Worm (Caenorhabditis elegans) whole organism, L1 larva: ENCODE data around the gene C26D10.7.

Experiments used
- F16B12.6 ChIP-seq: fragments of 150-350 bp; optimal IDR thresholded peaks from 2 replicates; lab custom pipeline; 2014; ENCODE audit warnings: missing biosample characterization, missing genetic modification characterization
- ama-1 ChIP-seq: fragments of 150-350 bp; optimal IDR thresholded peaks from 2 replicates; lab custom pipeline; 2014
- blmp-1 ChIP-seq: fragments of 150-350 bp; optimal IDR thresholded peaks from 2 replicates; lab custom pipeline; 2014; ENCODE audit warnings: missing biosample characterization, missing genetic modification characterization
- ceh-90 ChIP-seq: sonication (generic microtip); optimal IDR thresholded peaks from 2 replicates; lab custom pipeline; 2016; ENCODE audit warnings: missing genetic modification characterization, missing compliant biosample characterization
- efl-1 ChIP-seq, 4 experiments: fragments of 150-350 bp; optimal IDR thresholded peaks in 3 of 4; peaks in 1 of 4; 1 replicate in 1 of 4; 2 replicates in 3 of 4; lab custom pipeline; 2014; ENCODE audit warnings: missing biosample characterization in 2 of 4, missing genetic modification characterization in 2 of 4, missing genetic modification reagents in 2 of 4
- efl-3 ChIP-seq: fragments of 200-800 bp; sonication (Bioruptor generic); optimal IDR thresholded peaks from 2 replicates; lab custom pipeline; 2018; ENCODE audit warnings: mild to moderate bottlenecking, missing genetic modification characterization, missing compliant biosample characterization
- egl-13 ChIP-seq: sonication (generic microtip); optimal IDR thresholded peaks from 2 replicates; lab custom pipeline; 2016; ENCODE audit warnings: missing genotype, missing genetic modification reagents, missing genetic modification characterization, missing compliant biosample characterization
- fkh-10 ChIP-seq: sonication (generic microtip); optimal IDR thresholded peaks from 2 replicates; lab custom pipeline; 2017; ENCODE audit warnings: missing biosample characterization, missing genetic modification reagents, missing genetic modification characterization
- fos-1 ChIP-seq: fragments of 150-350 bp; optimal IDR thresholded peaks from 2 replicates; lab custom pipeline; 2014; ENCODE audit warnings: missing biosample characterization, missing genetic modification characterization
- hlh-17 ChIP-seq: fragments of 200-800 bp; sonication (Bioruptor generic); optimal IDR thresholded peaks from 2 replicates; lab custom pipeline; 2018; ENCODE audit warnings: missing genetic modification characterization, mild to moderate bottlenecking, missing compliant biosample characterization, moderate library complexity, borderline replicate concordance
- hlh-4 ChIP-seq: sonication (generic microtip); optimal IDR thresholded peaks from 2 replicates; lab custom pipeline; 2016; ENCODE audit warnings: mild to moderate bottlenecking, missing genetic modification characterization, missing compliant biosample characterization
- irx-1 ChIP-seq: sonication (generic microtip); optimal IDR thresholded peaks from 2 replicates; lab custom pipeline; 2016; ENCODE audit warnings: missing genetic modification characterization, missing compliant biosample characterization
- isw-1 ChIP-seq: fragments of 200-800 bp; sonication (Bioruptor generic); IDR thresholded peaks from 2 replicates; pipeline ENCODE4 v1.3.6; 2022; ENCODE audit warnings: missing genetic modification characterization, missing compliant biosample characterization
- jun-1 ChIP-seq: fragments of 150-350 bp; optimal IDR thresholded peaks from 2 replicates; lab custom pipeline; 2014; ENCODE audit warnings: missing biosample characterization, missing genetic modification reagents, missing genetic modification characterization
- lin-13 ChIP-seq: fragments of 150-350 bp; optimal IDR thresholded peaks from 2 replicates; lab custom pipeline; 2014; ENCODE audit warnings: missing biosample characterization, missing genetic modification reagents, missing genetic modification characterization
- lin-14 ChIP-seq: fragments of 200-800 bp; sonication (Bioruptor generic); optimal IDR thresholded peaks from 2 replicates; lab custom pipeline; 2018; ENCODE audit warnings: mild to moderate bottlenecking, missing genetic modification characterization, moderate library complexity, missing compliant biosample characterization
- lin-15B ChIP-seq: fragments of 150-350 bp; sonication (generic microtip); optimal IDR thresholded peaks from 3 replicates; lab custom pipeline; 2014; ENCODE audit warnings: missing biosample characterization, missing genetic modification characterization
- lin-35 ChIP-seq, 2 experiments: fragments of 150-350 bp; optimal IDR thresholded peaks; 2 replicates each; lab custom pipeline; 2014; ENCODE audit warnings: missing biosample characterization in 2 of 2, missing genetic modification characterization in 2 of 2, missing genetic modification reagents in 2 of 2
- lin-39 ChIP-seq: fragments of 150-350 bp; optimal IDR thresholded peaks from 2 replicates; lab custom pipeline; 2014; ENCODE audit warnings: missing biosample characterization, missing genetic modification reagents, missing genetic modification characterization
- mab-9 ChIP-seq: fragments of 200-800 bp; sonication (Bioruptor generic); IDR thresholded peaks from 2 replicates; pipeline ENCODE4 v1.3.6; 2022; ENCODE audit warnings: missing genetic modification reagents, missing genetic modification characterization, missing compliant biosample characterization
- nhr-12 ChIP-seq: sonication (generic microtip); optimal IDR thresholded peaks from 2 replicates; lab custom pipeline; 2017; ENCODE audit warnings: missing biosample characterization, missing genetic modification characterization
- nhr-19 ChIP-seq: fragments of 200-800 bp; sonication (Bioruptor generic); conservative IDR thresholded peaks from 2 replicates; pipeline ENCODE4 v1.3.6; 2022; ENCODE audit warnings: missing genetic modification characterization, missing compliant biosample characterization
- nhr-20 ChIP-seq: sonication (generic microtip); optimal IDR thresholded peaks from 2 replicates; lab custom pipeline; 2016; ENCODE audit warnings: mild to moderate bottlenecking, missing genetic modification characterization, missing compliant biosample characterization
- nhr-237 ChIP-seq: fragments of 150-350 bp; optimal IDR thresholded peaks from 2 replicates; lab custom pipeline; 2014; ENCODE audit warnings: missing biosample characterization, missing genetic modification characterization
- nhr-71 ChIP-seq: sonication (generic microtip); optimal IDR thresholded peaks from 2 replicates; lab custom pipeline; 2016; ENCODE audit warnings: mild to moderate bottlenecking, missing genetic modification characterization, moderate library complexity, missing compliant biosample characterization
- nhr-90 ChIP-seq: sonication (generic microtip); optimal IDR thresholded peaks from 2 replicates; lab custom pipeline; 2016; ENCODE audit warnings: mild to moderate bottlenecking, missing genetic modification characterization, missing compliant biosample characterization; ENCODE audit not compliant: poor library complexity
- pax-3 ChIP-seq: fragments of 200-800 bp; sonication (Bioruptor generic); optimal IDR thresholded peaks from 2 replicates; lab custom pipeline; 2018; ENCODE audit warnings: mild to moderate bottlenecking, missing genetic modification characterization, moderate library complexity, missing compliant biosample characterization
- pqm-1 ChIP-seq: sonication (generic microtip); optimal IDR thresholded peaks from 3 replicates; lab custom pipeline; 2017; ENCODE audit warnings: missing biosample characterization, missing genetic modification characterization
- tbx-2 ChIP-seq: sonication (generic microtip); optimal IDR thresholded peaks from 2 replicates; lab custom pipeline; 2016; ENCODE audit warnings: missing genetic modification characterization, missing compliant biosample characterization
- unc-130 ChIP-seq: fragments of 150-350 bp; optimal IDR thresholded peaks from 2 replicates; lab custom pipeline; 2017; ENCODE audit warnings: missing biosample characterization, missing genetic modification characterization, inconsistent platforms
- unc-30 ChIP-seq: sonication (generic microtip); optimal IDR thresholded peaks from 2 replicates; lab custom pipeline; 2017; ENCODE audit warnings: missing biosample characterization, missing genetic modification characterization
- unc-62 ChIP-seq: fragments of 150-350 bp; optimal IDR thresholded peaks from 2 replicates; lab custom pipeline; 2014; ENCODE audit warnings: missing biosample characterization, missing genetic modification reagents, missing genetic modification characterization
- unc-86 ChIP-seq: sonication (generic microtip); optimal IDR thresholded peaks from 2 replicates; lab custom pipeline; 2016; ENCODE audit warnings: missing genetic modification characterization, missing compliant biosample characterization
- unc-98 ChIP-seq: fragments of 200-800 bp; sonication (Bioruptor generic); IDR thresholded peaks from 2 replicates; pipeline ENCODE4 v1.3.6; 2022; ENCODE audit warnings: missing genetic modification characterization, missing compliant biosample characterization
- vab-15 ChIP-seq: sonication (generic microtip); optimal IDR thresholded peaks from 2 replicates; lab custom pipeline; 2017; ENCODE audit warnings: missing genotype, mild to moderate bottlenecking, missing genetic modification characterization, missing compliant biosample characterization
- ztf-11 ChIP-seq, 2 experiments: sonication (generic microtip); optimal IDR thresholded peaks; 2 replicates each; lab custom pipeline; 2016 to 2017; ENCODE audit warnings: missing genetic modification characterization in 2 of 2, missing biosample characterization in 1 of 2, missing compliant biosample characterization in 1 of 2

The C26D10.7 gene

ce11 chrII:8354233-8354750 is 20.5 kb downstream of the C26D10.7 start, which contains the start of gene C26D10.6:
TSS of gene C26D10.6 (minus strand) at chrII:8354700.
- TF ChIP-seq pax-3 (tag; lab: Kevin White, UChicago): no peak
- no peak for TF ChIP-seq lin-35 (GFP tag; optimal IDR thresholded peaks at IDR 0.05; lab: Kevin White, UChicago)
- TF ChIP-seq jun-1 (tag; lab: Kevin White, UChicago): no peak
- no peak for TF ChIP-seq isw-1 (GFP tag; lab: Robert Waterston, UW)
- peak; percentile 11 for TF ChIP-seq fkh-10 (GFP tag; lab: Kevin White, UChicago)
- TF ChIP-seq egl-13 (tag; lab: Kevin White, UChicago): no peak
- no peak for TF ChIP-seq efl-1 (optimal IDR thresholded peaks at IDR 0.05; lab: Kevin White, UChicago)
- peak in 1 of 2 experiments; percentile 48 for TF ChIP-seq efl-1 (GFP tag; optimal IDR thresholded peaks at IDR 0.05 in 1 of 2; lab: Kevin White, UChicago)
- TF ChIP-seq lin-14: peak; percentile 32

DNA sequence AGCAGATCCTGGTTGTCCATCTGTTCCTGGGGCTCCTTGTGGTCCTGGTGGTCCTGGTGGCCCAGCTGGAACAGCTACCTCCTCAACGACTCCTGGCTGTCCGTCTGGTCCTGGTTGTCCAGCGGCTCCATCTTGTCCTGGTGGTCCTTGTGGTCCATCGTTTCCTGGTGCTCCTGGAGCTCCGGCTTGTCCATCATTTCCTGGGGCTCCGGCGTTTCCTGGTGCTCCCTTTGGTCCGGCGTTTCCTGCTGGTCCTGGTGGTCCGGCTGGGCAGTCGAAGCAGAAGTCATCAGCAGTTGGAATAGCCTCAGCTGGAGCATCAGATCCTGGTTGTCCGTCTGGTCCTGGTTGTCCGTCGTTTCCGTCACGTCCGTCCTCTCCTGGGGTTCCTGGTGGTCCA is 24.7 kb downstream of the C26D10.7 start:
- TF ChIP-seq unc-130 (tag; lab: Kevin White, UChicago) (no peak), vab-15 (no peak), nhr-237 (no peak), tbx-2 (no peak), mab-9 (GFP tag; lab: Robert Waterston, UW) (no peak)

DNA sequence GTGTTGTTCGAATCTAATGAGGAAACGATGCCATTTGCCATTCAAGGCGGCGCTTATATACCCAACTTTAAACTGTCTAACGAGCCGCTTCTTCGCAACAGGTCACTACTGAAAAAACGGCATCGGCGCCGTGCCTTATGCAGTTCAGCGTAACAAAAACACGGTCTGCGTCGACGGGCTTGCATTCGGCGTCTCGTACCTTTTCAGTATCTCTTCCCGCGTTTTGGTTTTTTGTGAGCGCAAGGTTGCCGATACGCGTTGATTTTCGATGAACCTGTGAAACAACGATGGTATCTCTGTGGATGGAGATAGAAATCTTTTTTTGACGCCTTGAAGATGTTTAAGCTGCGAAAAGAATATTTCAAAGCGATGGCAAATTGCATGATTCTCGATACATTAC is 25.6 kb downstream of the C26D10.7 start, which contains the start of gene col-77:
TSS of gene col-77 (minus strand) at position 32 of the 400 bp plus-strand sequence.
- TF ChIP-seq lin-14: peak; percentile 31
- no peak for TF ChIP-seq hlh-4 (tag; lab: Kevin White, UChicago)
- no peak for TF ChIP-seq nhr-90
- TF ChIP-seq unc-30 (tag; lab: Kevin White, UChicago): no peak
- no peak for TF ChIP-seq unc-62 (GFP tag; lab: Kevin White, UChicago)
- TF ChIP-seq vab-15: no peak
- no peak for TF ChIP-seq lin-15B (tag; lab: Kevin White, UChicago)
- no peak for TF ChIP-seq ztf-11 (tag; optimal IDR thresholded peaks at IDR 0.05; lab: Kevin White, UChicago)

- TF ChIP-seq unc-98 (GFP tag; lab: Robert Waterston, UW) (no peak), hlh-17 (GFP tag; lab: Kevin White, UChicago) (no peak), nhr-19 (GFP tag; lab: Robert Waterston, UW) (no peak), efl-3 (GFP tag; lab: Kevin White, UChicago) (no peak), lin-39 (tag; lab: Kevin White, UChicago) (no peak), nhr-71 (no peak)
These were observed 26.7 kb downstream of the C26D10.7 start, which contains the start of gene M195.2 for ce11 chrII:8360453-8360852. TSS of gene M195.2 (plus strand) at chrII:8360753.

DNA sequence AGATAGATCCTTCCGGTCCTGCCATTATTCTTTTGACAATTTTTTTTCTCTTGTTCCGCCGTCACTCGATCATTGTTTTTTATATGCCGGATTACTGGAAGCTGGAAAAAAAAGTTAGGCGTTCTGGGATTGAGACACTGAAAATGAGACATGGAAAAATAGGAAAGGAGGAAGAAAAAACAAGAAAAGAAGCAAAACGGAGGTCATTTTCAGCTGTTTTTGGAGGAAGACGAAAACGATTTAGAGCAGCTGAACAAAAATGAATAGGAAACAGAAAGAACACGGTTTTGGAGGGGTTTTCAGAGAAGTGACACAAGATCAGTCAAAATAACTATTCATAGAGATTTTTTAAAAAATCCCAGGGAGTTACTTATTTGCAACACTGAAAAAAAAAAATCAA is 35.3 kb downstream of the C26D10.7 start, which contains the start of gene amt-3:
TSS of gene amt-3 (minus strand) at position 101 of the 400 bp plus-strand sequence.
- TF ChIP-seq irx-1 (tag; lab: Kevin White, UChicago): no peak
- TF ChIP-seq, all 84 proteins: peak for 0

DNA sequence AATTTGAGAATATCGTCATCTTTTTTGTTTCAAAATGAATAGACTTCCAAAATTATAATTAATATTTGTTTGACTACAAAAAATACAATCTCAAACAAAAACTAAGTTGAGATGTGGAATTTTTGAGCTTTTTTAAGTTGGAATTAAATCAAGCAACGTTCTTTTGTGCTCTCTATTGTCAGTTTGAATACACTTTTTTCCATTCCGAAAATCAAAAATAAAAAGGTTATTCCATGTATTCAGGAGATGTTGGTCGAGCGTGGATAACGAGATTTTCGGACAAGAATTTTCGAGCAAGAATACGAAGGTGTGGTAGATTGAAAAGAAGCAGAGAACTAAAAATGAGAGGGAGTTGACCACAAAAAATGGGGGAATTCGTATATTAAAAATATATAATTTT is 36.5 kb downstream of the C26D10.7 start:
- TF ChIP-seq nhr-12 (no peak), ztf-11 (tag; optimal IDR thresholded peaks at IDR 0.05; lab: Kevin White, UChicago) (no peak), ceh-90 (no peak), nhr-20 (tag; lab: Kevin White, UChicago) (no peak), fos-1 (tag; lab: Kevin White, UChicago) (no peak), pqm-1 (no peak), blmp-1 (tag; lab: Kevin White, UChicago) (no peak), lin-13 (GFP tag; lab: Kevin White, UChicago) (no peak), unc-86 (tag; lab: Kevin White, UChicago) (no peak), F16B12.6 (tag; lab: Kevin White, UChicago) (no peak), mab-9 (GFP tag; lab: Robert Waterston, UW) (no peak), ama-1 (lab: Kevin White, UChicago) (no peak)
